Fruit fly (Drosophila melanogaster) S2 (cell line): ENCODE measurements around the gene mof.

Source experiments
- CG8478 ChIP-seq: fragments of >200 bp; optimal IDR thresholded peaks from 2 replicates; lab custom pipeline; 2018
- CTCF ChIP-seq, 2 experiments: fragments of >200 bp; optimal IDR thresholded peaks; 2 replicates each; lab custom pipeline; 2018

- TF ChIP-seq CG8478 (lab: Kevin White, UChicago): no peak
- no peak for TF ChIP-seq CTCF (optimal IDR thresholded peaks at IDR 0.05; lab: Kevin White, UChicago)
These were observed 38.5 kb upstream of the mof start for dm6 chrX:5914992-5915751.
